Fruit fly (Drosophila melanogaster): ENCODE results near the gene KrT95D.

KrT95D gene

DNA sequence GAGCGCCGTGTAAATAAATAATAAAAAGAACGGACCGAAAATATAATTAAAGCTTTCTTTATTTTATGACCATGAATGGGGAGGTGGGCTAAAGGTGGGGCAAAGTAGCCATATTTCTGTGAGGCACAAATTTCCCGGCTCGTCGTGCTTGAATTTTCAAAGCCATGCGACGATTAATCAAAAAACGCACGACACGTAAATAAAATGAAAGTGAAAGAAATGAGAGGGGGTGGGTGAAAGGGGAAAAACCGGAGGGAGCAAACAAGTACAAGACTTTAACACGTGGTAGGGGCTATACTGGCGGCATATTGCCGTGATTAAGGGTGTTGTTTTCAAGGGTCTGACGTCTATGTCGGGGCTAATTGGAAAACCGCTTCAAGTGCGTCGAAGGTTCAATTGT lies 30.5 kb downstream of the KrT95D start:
- no peak for TF ChIP-seq CG7045 (GFP tag; optimal IDR thresholded peaks at IDR 0.05)
- TF ChIP-seq Clk (GFP tag; optimal IDR thresholded peaks at IDR 0.05): no peak
- no peak for TF ChIP-seq kay (GFP tag; ENCODE audit: borderline replicate concordance)
- TF ChIP-seq ovo (GFP tag; optimal IDR thresholded peaks at IDR 0.05): no peak
- no peak for TF ChIP-seq Hr96 (GFP tag; optimal IDR thresholded peaks at IDR 0.05)

DNA sequence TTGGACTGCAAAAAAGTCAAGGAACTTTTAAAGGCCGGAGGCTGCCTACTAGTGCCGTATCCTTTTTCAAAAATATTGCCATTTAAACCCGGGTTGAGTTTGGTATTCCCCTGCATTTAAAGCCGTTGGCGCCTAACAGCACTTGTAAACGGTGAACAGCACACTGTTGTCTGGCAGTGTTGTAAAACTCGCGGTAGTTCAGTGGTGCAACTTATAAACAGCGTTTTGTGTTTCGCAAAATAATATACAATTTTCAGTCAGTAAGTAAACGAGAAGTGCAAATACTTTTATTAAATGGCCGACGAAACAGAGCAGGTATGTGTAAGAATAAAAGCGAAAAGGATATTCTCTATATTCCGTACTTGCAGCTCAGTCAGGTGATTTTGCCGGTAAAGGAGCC lies 35.4 kb downstream of the KrT95D start, which contains the start of gene LSm3:
Gene LSm3, plus strand, starts transcription at position 39 of the 400 bp plus-strand sequence.
- TF ChIP-seq CG14711 (tag; optimal IDR thresholded peaks at IDR 0.05) (peak; percentile 1), Crg-1 (GFP tag; optimal IDR thresholded peaks at IDR 0.05) (peak; percentile 39), toe (GFP tag; optimal IDR thresholded peaks at IDR 0.05) (no peak), pad (GFP tag; optimal IDR thresholded peaks at IDR 0.05) (peak; percentile 24), CG7101 (tag; optimal IDR thresholded peaks at IDR 0.05) (peak; percentile 18), CG33017 (tag; optimal IDR thresholded peaks at IDR 0.05) (no peak), CG1620 (GFP tag; optimal IDR thresholded peaks at IDR 0.05) (no peak), CG7045 (GFP tag; optimal IDR thresholded peaks at IDR 0.05) (peak; percentile 22), cnc (optimal IDR thresholded peaks at IDR 0.05) (no peak), CG12768 (GFP tag; optimal IDR thresholded peaks at IDR 0.05) (peak; percentile 22)

DNA sequence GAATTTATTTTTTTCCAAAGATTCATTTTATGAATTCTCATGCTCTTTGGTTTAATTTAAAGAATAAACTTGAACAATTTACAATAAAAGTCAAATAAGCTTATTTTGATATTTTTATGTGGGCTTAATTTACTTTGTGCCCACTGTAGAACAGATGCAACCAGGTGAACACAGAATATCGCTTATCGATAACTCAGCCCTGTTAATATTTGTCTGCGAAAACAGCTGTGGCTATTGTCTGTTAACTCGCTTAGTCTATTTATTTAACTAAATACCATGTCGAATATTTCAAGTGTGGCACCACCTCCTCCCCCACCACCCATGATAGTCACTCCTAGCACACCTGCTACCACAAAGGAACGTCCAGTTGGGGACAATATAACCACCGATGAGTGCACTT lies 36.2 kb downstream of the KrT95D start, which contains the start of gene CG33108:
Gene CG33108, plus strand, starts transcription at position 200 of the 400 bp plus-strand sequence.
- TF ChIP-seq Mnt (GFP tag; optimal IDR thresholded peaks at IDR 0.05) (peak; percentile 11), CG1620 (GFP tag; optimal IDR thresholded peaks at IDR 0.05) (no peak), ovo (GFP tag; optimal IDR thresholded peaks at IDR 0.05) (no peak), CG14711 (tag; optimal IDR thresholded peaks at IDR 0.05) (peak; percentile 32), cnc (optimal IDR thresholded peaks at IDR 0.05) (no peak), CG33017 (tag; optimal IDR thresholded peaks at IDR 0.05) (no peak), CG5204 (GFP tag; optimal IDR thresholded peaks at IDR 0.05) (no peak), CG7045 (GFP tag; optimal IDR thresholded peaks at IDR 0.05) (no peak), Hr96 (GFP tag; optimal IDR thresholded peaks at IDR 0.05) (no peak), cic (GFP tag; optimal IDR thresholded peaks at IDR 0.05) (no peak), CG12768 (GFP tag; optimal IDR thresholded peaks at IDR 0.05) (no peak), tj (GFP tag; optimal IDR thresholded peaks at IDR 0.05) (no peak), kay (GFP tag; ENCODE audit: borderline replicate concordance) (no peak), Crg-1 (GFP tag; optimal IDR thresholded peaks at IDR 0.05) (no peak), bab1 (GFP tag; optimal IDR thresholded peaks at IDR 0.05) (peak; percentile 28), CG7101 (tag; optimal IDR thresholded peaks at IDR 0.05) (peak; percentile 11), toe (GFP tag; optimal IDR thresholded peaks at IDR 0.05) (no peak), pad (GFP tag; optimal IDR thresholded peaks at IDR 0.05) (no peak), Clk (GFP tag; optimal IDR thresholded peaks at IDR 0.05) (no peak), CG11617 (GFP tag; optimal IDR thresholded peaks at IDR 0.05) (no peak)

DNA sequence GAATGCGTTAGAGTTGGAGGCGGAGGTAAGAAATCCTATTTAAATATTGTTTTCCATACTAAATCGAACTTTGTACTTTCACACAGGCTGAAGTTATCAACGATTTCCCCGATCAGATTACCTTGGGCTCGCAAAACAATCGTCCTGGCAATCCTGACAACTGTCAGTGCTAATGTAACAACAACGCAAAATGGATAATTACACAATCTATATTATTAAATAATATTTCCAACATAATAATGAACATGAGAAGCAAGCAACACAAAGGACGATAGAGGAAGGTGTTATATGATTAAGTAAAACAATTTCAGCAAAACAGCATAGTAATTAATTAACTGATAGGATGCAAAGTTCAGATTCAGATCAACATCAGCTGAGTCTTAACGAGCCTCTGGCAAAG lies 37.0 kb downstream of the KrT95D start:
- TF ChIP-seq tj (GFP tag; optimal IDR thresholded peaks at IDR 0.05) (no peak), kay (GFP tag; ENCODE audit: borderline replicate concordance) (peak; percentile 91), Mnt (GFP tag; optimal IDR thresholded peaks at IDR 0.05) (no peak)

DNA sequence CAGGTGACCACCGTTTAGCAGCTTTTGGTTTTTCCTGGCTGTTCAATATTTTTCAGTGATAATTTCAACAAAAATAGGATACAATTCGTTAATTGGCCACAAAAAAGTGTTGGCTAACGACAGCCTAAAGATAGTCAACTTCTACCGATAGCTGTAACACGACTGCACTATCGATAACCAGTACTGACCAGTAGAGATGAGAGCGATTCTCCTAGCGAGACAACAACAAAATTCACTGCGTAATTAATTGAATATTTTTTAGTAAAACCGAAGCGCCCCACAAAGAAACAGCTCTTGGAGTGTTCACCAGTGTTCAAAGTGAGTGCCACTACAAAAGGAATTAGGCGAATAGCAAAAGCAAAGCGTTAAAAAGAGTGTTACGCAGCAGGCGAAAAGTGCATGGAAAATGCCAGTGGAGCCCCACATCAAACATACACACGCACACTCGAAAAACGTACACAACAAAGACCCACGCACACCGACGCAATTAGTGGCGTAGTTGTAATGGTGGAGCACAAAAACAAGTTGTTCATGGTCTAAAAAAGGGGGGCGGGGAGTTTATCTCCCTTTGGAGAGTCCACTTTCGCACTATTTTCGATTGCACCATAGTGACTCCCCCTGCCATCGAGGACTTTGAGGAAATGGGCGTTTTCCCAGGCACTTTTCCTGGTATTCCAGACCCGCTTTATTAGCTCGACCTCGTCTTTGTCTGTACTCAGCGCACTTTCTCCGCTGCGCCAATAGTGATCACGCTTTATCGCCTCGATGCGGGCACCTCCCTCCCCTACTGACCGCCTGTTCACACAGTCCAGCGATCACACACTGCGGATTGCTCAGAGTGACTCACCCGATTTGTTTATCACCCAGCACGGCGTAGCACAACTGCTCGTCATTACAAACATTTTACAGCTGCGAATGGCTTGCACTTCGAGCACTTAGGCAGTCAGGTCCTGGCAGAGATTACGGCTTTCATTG lies 38.5 kb downstream of the KrT95D start, which contains the start of the genes Epp and Rab7:
Gene Epp, minus strand, starts transcription at position 94 of the 975 bp plus-strand sequence.
Gene Rab7, plus strand, starts transcription at position 186 of the 975 bp plus-strand sequence.
- no peak for TF ChIP-seq CG5204 (GFP tag; optimal IDR thresholded peaks at IDR 0.05)
- TF ChIP-seq CG33017 (tag; optimal IDR thresholded peaks at IDR 0.05): peak; percentile 41
- peak; percentile 68 for TF ChIP-seq Crg-1 (GFP tag; optimal IDR thresholded peaks at IDR 0.05)
- TF ChIP-seq CG12768 (GFP tag; optimal IDR thresholded peaks at IDR 0.05): peak; percentile 95
- peak; percentile 86 for TF ChIP-seq cic (GFP tag; optimal IDR thresholded peaks at IDR 0.05)
- TF ChIP-seq Mnt (GFP tag; optimal IDR thresholded peaks at IDR 0.05): peak; percentile 74
- TF ChIP-seq CG11617 (GFP tag; optimal IDR thresholded peaks at IDR 0.05): peak; percentile 11
- no peak for TF ChIP-seq cnc (optimal IDR thresholded peaks at IDR 0.05)
- TF ChIP-seq tj (GFP tag; optimal IDR thresholded peaks at IDR 0.05): no peak
- peak; percentile 84 for TF ChIP-seq pad (GFP tag; optimal IDR thresholded peaks at IDR 0.05)
- peak; percentile 74 for TF ChIP-seq CG7101 (tag; optimal IDR thresholded peaks at IDR 0.05)
- peak; percentile 69 for TF ChIP-seq CG1620 (GFP tag; optimal IDR thresholded peaks at IDR 0.05)
- TF ChIP-seq ovo (GFP tag; optimal IDR thresholded peaks at IDR 0.05): peak; percentile 56
- TF ChIP-seq CG7045 (GFP tag; optimal IDR thresholded peaks at IDR 0.05): no peak
- TF ChIP-seq CG14711 (tag; optimal IDR thresholded peaks at IDR 0.05): peak; percentile 39
- TF ChIP-seq Hr96 (GFP tag; optimal IDR thresholded peaks at IDR 0.05): peak; percentile 63
- TF ChIP-seq bab1 (GFP tag; optimal IDR thresholded peaks at IDR 0.05): peak; percentile 58
- TF ChIP-seq Clk (GFP tag; optimal IDR thresholded peaks at IDR 0.05): peak; percentile 12
- TF ChIP-seq toe (GFP tag; optimal IDR thresholded peaks at IDR 0.05): no peak
- TF ChIP-seq kay (GFP tag; ENCODE audit: borderline replicate concordance): peak; percentile 98

DNA sequence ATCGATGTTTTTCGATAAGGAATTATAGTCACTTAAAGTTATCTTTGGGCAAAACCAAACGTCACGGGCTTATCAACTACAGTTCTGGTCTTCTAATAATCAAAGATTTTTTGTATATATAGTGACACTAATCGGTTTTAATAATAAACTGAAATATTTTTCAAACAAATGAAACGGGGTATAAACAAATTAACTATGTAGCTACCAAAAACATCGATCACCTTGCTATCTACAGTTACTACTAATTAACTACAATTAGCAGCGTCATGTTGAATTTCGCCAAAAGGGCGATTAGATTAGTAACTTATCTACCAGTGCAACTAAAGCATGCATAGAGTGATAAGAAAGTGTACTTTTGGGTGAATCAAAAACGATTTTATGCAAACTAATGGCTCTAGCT lies 40.3 kb downstream of the KrT95D start:
- TF ChIP-seq CG7101 (tag; optimal IDR thresholded peaks at IDR 0.05): no peak
- no peak for TF ChIP-seq Clk (GFP tag; optimal IDR thresholded peaks at IDR 0.05)
- TF ChIP-seq bab1 (GFP tag; optimal IDR thresholded peaks at IDR 0.05): no peak
- TF ChIP-seq cic (GFP tag; optimal IDR thresholded peaks at IDR 0.05): peak; percentile 22
- no peak for TF ChIP-seq tj (GFP tag; optimal IDR thresholded peaks at IDR 0.05)
- no peak for TF ChIP-seq CG12768 (GFP tag; optimal IDR thresholded peaks at IDR 0.05)
- TF ChIP-seq CG14711 (tag; optimal IDR thresholded peaks at IDR 0.05): no peak
- TF ChIP-seq Hr96 (GFP tag; optimal IDR thresholded peaks at IDR 0.05): no peak
- peak in 1 of 2 experiments; percentile 9 for TF ChIP-seq cnc (optimal IDR thresholded peaks at IDR 0.05)
- TF ChIP-seq CG33017 (tag; optimal IDR thresholded peaks at IDR 0.05): no peak
- TF ChIP-seq kay (GFP tag; ENCODE audit: borderline replicate concordance): peak; percentile 75
- TF ChIP-seq Mnt (GFP tag; optimal IDR thresholded peaks at IDR 0.05): no peak
